Worm (Caenorhabditis elegans) whole organism, L1 larva: Measurements from ENCODE around the gene golg-4.

Experiments
- lin-15B ChIP-seq: fragments of 150-350 bp; sonication (generic microtip); optimal IDR thresholded peaks from 3 replicates; lab custom pipeline; 2014; ENCODE audit warnings: missing biosample characterization, missing genetic modification characterization
- mdl-1 ChIP-seq, 2 experiments: fragments of 150-350 bp; optimal IDR thresholded peaks; 2 replicates each; lab custom pipeline; 2014 to 2017; ENCODE audit warnings: missing biosample characterization in 2 of 2, missing genetic modification characterization in 2 of 2, inconsistent platforms in 1 of 2
- mep-1 ChIP-seq: fragments of 150-350 bp; optimal IDR thresholded peaks from 2 replicates; lab custom pipeline; 2014; ENCODE audit warnings: missing biosample characterization, missing genetic modification characterization
- nhr-76 ChIP-seq: sonication (generic microtip); optimal IDR thresholded peaks from 2 replicates; lab custom pipeline; 2017; ENCODE audit warnings: missing biosample characterization, missing genetic modification characterization
- tbx-2 ChIP-seq: sonication (generic microtip); optimal IDR thresholded peaks from 2 replicates; lab custom pipeline; 2016; ENCODE audit warnings: missing genetic modification characterization, missing compliant biosample characterization
- ztf-11 ChIP-seq, 2 experiments: sonication (generic microtip); optimal IDR thresholded peaks; 2 replicates each; lab custom pipeline; 2016 to 2017; ENCODE audit warnings: missing genetic modification characterization in 2 of 2, missing biosample characterization in 1 of 2, missing compliant biosample characterization in 1 of 2

- TF ChIP-seq mep-1 (tag; lab: Kevin White, UChicago) (no peak), lin-15B (tag; lab: Kevin White, UChicago) (no peak), tbx-2 (tag; lab: Kevin White, UChicago) (no peak), mdl-1 (tag; optimal IDR thresholded peaks at IDR 0.05; lab: Kevin White, UChicago) (peak in 1 of 2 experiments; percentile 49), nhr-76 (tag; lab: Kevin White, UChicago) (no peak), ztf-11 (tag; optimal IDR thresholded peaks at IDR 0.05; lab: Kevin White, UChicago) (no peak)
Observed at ce11 chrIII:3367772-3368171, 37.6 kb upstream of the golg-4 start.
